Worm (Caenorhabditis elegans) whole organism, mixed stage, embryonic: ENCODE data around the gene C07A12.18.

Experiments used
- bed-3 ChIP-seq: fragments of 200-800 bp; sonication (Bioruptor generic); optimal IDR thresholded peaks from 3 replicates; lab custom pipeline; 2018; ENCODE audit warnings: mild to moderate bottlenecking, missing genetic modification characterization, moderate library complexity, missing compliant biosample characterization
- ceh-43 ChIP-seq: fragments of 200-800 bp; sonication (Bioruptor generic); optimal IDR thresholded peaks from 2 replicates; lab custom pipeline; 2018; ENCODE audit warnings: mild to moderate bottlenecking, missing genetic modification characterization, moderate library complexity, missing compliant biosample characterization
- ces-1 ChIP-seq: fragments of 150-350 bp; optimal IDR thresholded peaks from 2 replicates; lab custom pipeline; 2014; ENCODE audit warnings: missing biosample characterization, missing genetic modification reagents, missing genetic modification characterization
- elt-3 ChIP-seq: fragments of 150-350 bp; optimal IDR thresholded peaks from 2 replicates; lab custom pipeline; 2014; ENCODE audit warnings: missing biosample characterization, missing genetic modification characterization
- lin-13 ChIP-seq: fragments of 150-350 bp; optimal IDR thresholded peaks from 2 replicates; lab custom pipeline; 2014; ENCODE audit warnings: missing biosample characterization, missing genetic modification characterization
- lsy-2 ChIP-seq: fragments of 150-350 bp; optimal IDR thresholded peaks from 2 replicates; lab custom pipeline; 2014; ENCODE audit warnings: missing biosample characterization, missing genetic modification characterization
- mab-5 ChIP-seq: fragments of 150-350 bp; optimal IDR thresholded peaks from 2 replicates; lab custom pipeline; 2014; ENCODE audit warnings: missing biosample characterization, missing genetic modification characterization
- nhr-2 ChIP-seq: fragments of 150-350 bp; optimal IDR thresholded peaks from 2 replicates; lab custom pipeline; 2014; ENCODE audit warnings: missing biosample characterization, missing genetic modification characterization
- nhr-28 ChIP-seq: fragments of 150-350 bp; optimal IDR thresholded peaks from 2 replicates; lab custom pipeline; 2014; ENCODE audit warnings: missing biosample characterization, missing genetic modification characterization
- unc-120 ChIP-seq: sonication (generic microtip); optimal IDR thresholded peaks from 2 replicates; lab custom pipeline; 2017; ENCODE audit warnings: missing genetic modification characterization, missing compliant biosample characterization; ENCODE audit not compliant: poor library complexity, severe bottlenecking
- zip-8 ChIP-seq: fragments of 150-350 bp; optimal IDR thresholded peaks from 2 replicates; lab custom pipeline; 2014; ENCODE audit warnings: missing biosample characterization, missing genetic modification characterization

- no peak for TF ChIP-seq lsy-2 (tag; lab: Kevin White, UChicago)
- no peak for TF ChIP-seq nhr-28 (tag; lab: Kevin White, UChicago)
- no peak for TF ChIP-seq unc-120 (tag; lab: Kevin White, UChicago)
- no peak for TF ChIP-seq bed-3 (GFP tag; lab: Kevin White, UChicago)
- no peak for TF ChIP-seq lin-13 (tag; lab: Kevin White, UChicago)
- TF ChIP-seq zip-8 (tag; lab: Kevin White, UChicago): no peak
- no peak for TF ChIP-seq ces-1 (GFP tag; lab: Kevin White, UChicago)
- peak; percentile 58 for TF ChIP-seq nhr-2 (tag; lab: Kevin White, UChicago)
- TF ChIP-seq ceh-43 (GFP tag; lab: Kevin White, UChicago): no peak
- TF ChIP-seq elt-3 (tag; lab: Kevin White, UChicago): no peak
- no peak for TF ChIP-seq mab-5 (tag; lab: Kevin White, UChicago)
These were observed 774 bp downstream of the C07A12.18 start for ce11 chrX:4548929-4549328.
